Worm (Caenorhabditis elegans) whole organism, L1 larva: Measurements from ENCODE around the gene grk-2.

Experiments used
- F16B12.6 ChIP-seq: fragments of 150-350 bp; optimal IDR thresholded peaks from 2 replicates; lab custom pipeline; 2014; ENCODE audit warnings: missing biosample characterization, missing genetic modification characterization
- aha-1 ChIP-seq: fragments of 150-350 bp; optimal IDR thresholded peaks from 2 replicates; lab custom pipeline; 2014; ENCODE audit warnings: missing biosample characterization, missing genetic modification characterization
- aly-2 ChIP-seq: fragments of 150-350 bp; optimal IDR thresholded peaks from 2 replicates; lab custom pipeline; 2014; ENCODE audit warnings: missing biosample characterization, missing genetic modification characterization
- ceh-8 ChIP-seq: fragments of 200-800 bp; sonication (Bioruptor generic); optimal IDR thresholded peaks from 2 replicates; lab custom pipeline; 2018; ENCODE audit warnings: mild to moderate bottlenecking, missing genetic modification characterization, moderate library complexity, missing compliant biosample characterization
- ceh-82 ChIP-seq, 3 experiments: fragments of 150-350 bp in 1 of 3; sonication (generic microtip) in 2 of 3; optimal IDR thresholded peaks; 2 replicates each; lab custom pipeline; 2014 to 2017; ENCODE audit warnings: missing biosample characterization in 3 of 3, missing genetic modification characterization in 3 of 3
- ceh-88 ChIP-seq: fragments of 200-800 bp; sonication (Bioruptor generic); IDR thresholded peaks from 2 replicates; pipeline ENCODE4 v1.3.6; 2022; ENCODE audit warnings: missing genetic modification characterization, missing compliant biosample characterization
- ceh-90 ChIP-seq: sonication (generic microtip); optimal IDR thresholded peaks from 2 replicates; lab custom pipeline; 2016; ENCODE audit warnings: missing genetic modification characterization, missing compliant biosample characterization
- ces-1 ChIP-seq: fragments of 150-350 bp; optimal IDR thresholded peaks from 2 replicates; lab custom pipeline; 2014; ENCODE audit warnings: missing biosample characterization, missing genetic modification reagents, missing genetic modification characterization
- dpl-1 ChIP-seq, 3 experiments: fragments of 150-350 bp in 2 of 3; sonication (generic microtip) in 1 of 3; optimal IDR thresholded peaks; 2 replicates each; lab custom pipeline; 2014 to 2017; ENCODE audit warnings: missing biosample characterization in 3 of 3, missing genetic modification characterization in 3 of 3, missing genetic modification reagents in 3 of 3
- dsc-1 ChIP-seq: sonication (generic microtip); optimal IDR thresholded peaks from 2 replicates; lab custom pipeline; 2016; ENCODE audit warnings: mild to moderate bottlenecking, missing genetic modification characterization, missing compliant biosample characterization
- efl-1 ChIP-seq, 4 experiments: fragments of 150-350 bp; optimal IDR thresholded peaks in 3 of 4; peaks in 1 of 4; 1 replicate in 1 of 4; 2 replicates in 3 of 4; lab custom pipeline; 2014; ENCODE audit warnings: missing biosample characterization in 2 of 4, missing genetic modification characterization in 2 of 4, missing genetic modification reagents in 2 of 4
- efl-3 ChIP-seq: fragments of 200-800 bp; sonication (Bioruptor generic); optimal IDR thresholded peaks from 2 replicates; lab custom pipeline; 2018; ENCODE audit warnings: mild to moderate bottlenecking, missing genetic modification characterization, missing compliant biosample characterization
- elt-2 ChIP-seq: sonication (generic microtip); optimal IDR thresholded peaks from 2 replicates; lab custom pipeline; 2016; ENCODE audit warnings: missing genetic modification characterization, mild to moderate bottlenecking, inconsistent platforms, missing compliant biosample characterization, missing genetic modification reagents
- ets-5 ChIP-seq: fragments of 200-800 bp; sonication (Bioruptor generic); IDR thresholded peaks from 2 replicates; pipeline ENCODE4 v1.3.6; 2022; ENCODE audit warnings: missing genetic modification characterization, missing compliant biosample characterization
- fkh-10 ChIP-seq: sonication (generic microtip); optimal IDR thresholded peaks from 2 replicates; lab custom pipeline; 2017; ENCODE audit warnings: missing biosample characterization, missing genetic modification reagents, missing genetic modification characterization
- fkh-4 ChIP-seq: sonication (generic microtip); optimal IDR thresholded peaks from 2 replicates; lab custom pipeline; 2016; ENCODE audit warnings: missing compliant biosample characterization, missing genetic modification characterization, borderline replicate concordance
- fkh-8 ChIP-seq: sonication (generic microtip); optimal IDR thresholded peaks from 2 replicates; lab custom pipeline; 2016; ENCODE audit warnings: mild to moderate bottlenecking, missing genetic modification characterization, missing compliant biosample characterization
- fos-1 ChIP-seq: fragments of 150-350 bp; optimal IDR thresholded peaks from 2 replicates; lab custom pipeline; 2014; ENCODE audit warnings: missing biosample characterization, missing genetic modification characterization
- hlh-17 ChIP-seq: fragments of 200-800 bp; sonication (Bioruptor generic); optimal IDR thresholded peaks from 2 replicates; lab custom pipeline; 2018; ENCODE audit warnings: missing genetic modification characterization, mild to moderate bottlenecking, missing compliant biosample characterization, moderate library complexity, borderline replicate concordance
- hpl-2 ChIP-seq: fragments of 150-350 bp; optimal IDR thresholded peaks from 2 replicates; lab custom pipeline; 2014; ENCODE audit warnings: missing biosample characterization, missing genetic modification reagents, missing genetic modification characterization
- jun-1 ChIP-seq: fragments of 150-350 bp; optimal IDR thresholded peaks from 2 replicates; lab custom pipeline; 2014; ENCODE audit warnings: missing biosample characterization, missing genetic modification reagents, missing genetic modification characterization
- lin-14 ChIP-seq: fragments of 200-800 bp; sonication (Bioruptor generic); optimal IDR thresholded peaks from 2 replicates; lab custom pipeline; 2018; ENCODE audit warnings: mild to moderate bottlenecking, missing genetic modification characterization, moderate library complexity, missing compliant biosample characterization
- lir-3 ChIP-seq: sonication (generic microtip); optimal IDR thresholded peaks from 2 replicates; lab custom pipeline; 2016; ENCODE audit warnings: mild to moderate bottlenecking, missing genetic modification characterization, moderate library complexity, missing compliant biosample characterization; ENCODE audit not compliant: poor library complexity
- lsy-2 ChIP-seq, 2 experiments: fragments of 150-350 bp; optimal IDR thresholded peaks; 2 replicates each; lab custom pipeline; 2014; ENCODE audit warnings: missing biosample characterization in 2 of 2, missing genetic modification characterization in 2 of 2
- mab-9 ChIP-seq: fragments of 200-800 bp; sonication (Bioruptor generic); IDR thresholded peaks from 2 replicates; pipeline ENCODE4 v1.3.6; 2022; ENCODE audit warnings: missing genetic modification reagents, missing genetic modification characterization, missing compliant biosample characterization
- mep-1 ChIP-seq: fragments of 150-350 bp; optimal IDR thresholded peaks from 2 replicates; lab custom pipeline; 2014; ENCODE audit warnings: missing biosample characterization, missing genetic modification characterization
- nhr-12 ChIP-seq: sonication (generic microtip); optimal IDR thresholded peaks from 2 replicates; lab custom pipeline; 2017; ENCODE audit warnings: missing biosample characterization, missing genetic modification characterization
- nhr-47 ChIP-seq: sonication (generic microtip); optimal IDR thresholded peaks from 2 replicates; lab custom pipeline; 2016; ENCODE audit warnings: mild to moderate bottlenecking, missing genetic modification characterization, moderate library complexity, missing compliant biosample characterization
- nhr-71 ChIP-seq: sonication (generic microtip); optimal IDR thresholded peaks from 2 replicates; lab custom pipeline; 2016; ENCODE audit warnings: mild to moderate bottlenecking, missing genetic modification characterization, moderate library complexity, missing compliant biosample characterization
- pag-3 ChIP-seq: sonication (generic microtip); optimal IDR thresholded peaks from 2 replicates; lab custom pipeline; 2017; ENCODE audit warnings: missing genetic modification characterization, mild to moderate bottlenecking, missing compliant biosample characterization, antibody characterized with exemption, borderline replicate concordance; ENCODE audit not compliant: insufficient read depth
- pax-3 ChIP-seq: fragments of 200-800 bp; sonication (Bioruptor generic); optimal IDR thresholded peaks from 2 replicates; lab custom pipeline; 2018; ENCODE audit warnings: mild to moderate bottlenecking, missing genetic modification characterization, moderate library complexity, missing compliant biosample characterization
- skn-1 ChIP-seq: fragments of 150-350 bp; optimal IDR thresholded peaks from 2 replicates; lab custom pipeline; 2014; ENCODE audit warnings: missing biosample characterization, missing genetic modification characterization
- snu-23 ChIP-seq: sonication (generic microtip); optimal IDR thresholded peaks from 2 replicates; lab custom pipeline; 2016; ENCODE audit warnings: missing genetic modification characterization, missing compliant biosample characterization
- unc-62 ChIP-seq: fragments of 150-350 bp; optimal IDR thresholded peaks from 2 replicates; lab custom pipeline; 2014; ENCODE audit warnings: missing biosample characterization, missing genetic modification reagents, missing genetic modification characterization
- unc-86 ChIP-seq: sonication (generic microtip); optimal IDR thresholded peaks from 2 replicates; lab custom pipeline; 2016; ENCODE audit warnings: missing genetic modification characterization, missing compliant biosample characterization
- unc-98 ChIP-seq: fragments of 200-800 bp; sonication (Bioruptor generic); IDR thresholded peaks from 2 replicates; pipeline ENCODE4 v1.3.6; 2022; ENCODE audit warnings: missing genetic modification characterization, missing compliant biosample characterization
- vab-15 ChIP-seq: sonication (generic microtip); optimal IDR thresholded peaks from 2 replicates; lab custom pipeline; 2017; ENCODE audit warnings: missing genotype, mild to moderate bottlenecking, missing genetic modification characterization, missing compliant biosample characterization
- xbp-1 ChIP-seq: sonication (generic microtip); optimal IDR thresholded peaks from 2 replicates; lab custom pipeline; 2016; ENCODE audit warnings: missing genetic modification characterization, missing compliant biosample characterization
- zip-4 ChIP-seq: fragments of 200-800 bp; sonication (Bioruptor generic); optimal IDR thresholded peaks from 2 replicates; lab custom pipeline; 2018; ENCODE audit warnings: mild to moderate bottlenecking, missing genetic modification characterization, moderate library complexity, missing compliant biosample characterization

Gene grk-2

DNA sequence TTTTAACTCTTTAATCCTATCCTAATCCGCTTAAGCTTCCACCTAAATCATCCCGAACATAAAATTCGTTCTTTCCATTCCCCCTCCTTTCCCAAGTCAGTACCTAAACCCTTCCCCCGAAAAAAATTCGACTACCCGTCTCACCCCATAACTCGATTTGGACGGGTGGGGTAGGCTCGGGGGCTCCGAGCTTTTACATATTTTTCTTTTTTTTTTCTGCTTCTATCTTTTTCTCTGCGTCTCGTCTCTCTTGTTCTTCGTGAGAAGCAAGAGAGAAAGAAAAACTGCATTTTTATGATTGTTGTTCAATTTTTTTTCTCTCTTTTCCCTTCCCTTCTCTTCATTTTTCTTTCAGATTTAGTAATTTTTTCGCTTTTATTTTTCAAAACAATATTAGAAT is 509 bp upstream of the grk-2 start:
- TF ChIP-seq xbp-1 (tag; lab: Kevin White, UChicago), result no peak
- TF ChIP-seq nhr-12 (tag; lab: Kevin White, UChicago), result no peak
- TF ChIP-seq unc-98 (GFP tag; lab: Robert Waterston, UW), result no peak
- no peak for TF ChIP-seq hlh-17 (GFP tag; lab: Kevin White, UChicago)
- no peak for TF ChIP-seq pax-3
- peak in 1 of 3 experiments; percentile 36 for TF ChIP-seq ceh-82 (tag; optimal IDR thresholded peaks at IDR 0.05; lab: Kevin White, UChicago)
- no peak for TF ChIP-seq ceh-8 (GFP tag; lab: Kevin White, UChicago)
- TF ChIP-seq jun-1 (tag; lab: Kevin White, UChicago), result no peak
- no peak for TF ChIP-seq aly-2 (tag; lab: Kevin White, UChicago)
- peak; percentile 20 for TF ChIP-seq snu-23 (GFP tag; lab: Kevin White, UChicago)
- no peak for TF ChIP-seq fkh-4 (tag; lab: Kevin White, UChicago)
- no peak for TF ChIP-seq elt-2 (tag; lab: Kevin White, UChicago)
- TF ChIP-seq fkh-8 (tag; lab: Kevin White, UChicago), result no peak
- peak; percentile 37 for TF ChIP-seq nhr-47
- no peak for TF ChIP-seq ets-5 (GFP tag; lab: Robert Waterston, UW)
- peak; percentile 47 for TF ChIP-seq fkh-10 (GFP tag; lab: Kevin White, UChicago)
- TF ChIP-seq unc-86 (tag; lab: Kevin White, UChicago), result no peak
- TF ChIP-seq fos-1 (tag; lab: Kevin White, UChicago), result no peak
- no peak for TF ChIP-seq unc-62 (GFP tag; lab: Kevin White, UChicago)
- TF ChIP-seq efl-3, result no peak
- no peak for TF ChIP-seq mab-9 (GFP tag; lab: Robert Waterston, UW)
- TF ChIP-seq skn-1, result no peak
- TF ChIP-seq aha-1 (tag; lab: Kevin White, UChicago), result no peak
- no peak for TF ChIP-seq zip-4
- no peak for TF ChIP-seq pag-3 (tag; lab: Kevin White, UChicago)
- TF ChIP-seq hpl-2 (GFP tag; lab: Kevin White, UChicago), result no peak
- no peak for TF ChIP-seq mep-1 (tag; lab: Kevin White, UChicago)
- TF ChIP-seq ceh-88, result no peak
- TF ChIP-seq ces-1 (GFP tag; lab: Kevin White, UChicago), result peak; percentile 82
- TF ChIP-seq ceh-90 (tag; lab: Kevin White, UChicago), result no peak
- peak in 1 of 3 experiments; percentile 9 for TF ChIP-seq dpl-1 (GFP tag; optimal IDR thresholded peaks at IDR 0.05; lab: Kevin White, UChicago)
- TF ChIP-seq vab-15 (tag; lab: Kevin White, UChicago), result no peak
- TF ChIP-seq F16B12.6 (tag; lab: Kevin White, UChicago), result no peak
- peak; percentile 76 for TF ChIP-seq lin-14 (GFP tag; lab: Kevin White, UChicago)
- no peak for TF ChIP-seq efl-1 (optimal IDR thresholded peaks at IDR 0.05; lab: Kevin White, UChicago)
- peak in 1 of 2 experiments; percentile 3 for TF ChIP-seq efl-1 (GFP tag; optimal IDR thresholded peaks at IDR 0.05 in 1 of 2; lab: Kevin White, UChicago)
- no peak for TF ChIP-seq lir-3
- TF ChIP-seq nhr-71 (tag; lab: Kevin White, UChicago), result peak; percentile 29
- TF ChIP-seq lsy-2 (tag; optimal IDR thresholded peaks at IDR 0.05; lab: Kevin White, UChicago), result peak; percentile 2 to 31
- TF ChIP-seq, all 84 proteins: peak for 10

DNA sequence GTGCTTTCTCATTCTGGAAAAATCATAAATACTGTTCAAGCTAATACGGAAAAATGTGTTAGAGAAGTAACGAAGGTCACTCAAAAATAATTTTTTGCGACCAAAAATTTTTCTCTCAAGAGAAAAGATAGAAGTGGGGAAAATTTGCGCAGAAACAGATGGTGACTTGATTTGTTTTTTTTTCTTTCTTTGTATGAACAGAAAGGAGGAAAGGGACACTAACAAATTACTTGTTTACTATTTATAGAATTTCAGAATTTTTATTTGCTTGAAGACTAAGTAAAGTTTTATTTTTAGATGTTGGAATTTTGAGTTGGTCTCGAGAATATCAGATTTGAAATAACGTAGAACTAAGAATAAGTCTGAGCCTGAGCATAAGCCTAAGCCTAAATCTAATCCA is 7.4 kb downstream of the grk-2 start, which contains the start of gene W02B3.4:
TSS of gene W02B3.4 (minus strand) at position 101 of the 400 bp plus-strand sequence.
- no peak for TF ChIP-seq nhr-12 (tag; lab: Kevin White, UChicago)
- TF ChIP-seq dsc-1 (tag; lab: Kevin White, UChicago), result peak; percentile 33
